Worm (Caenorhabditis elegans): ENCODE data around the gene F59C12.3.

- TF ChIP-seq nhr-11 (tag; optimal IDR thresholded peaks at IDR 0.05), result no peak
- no peak for TF ChIP-seq aly-2 (tag; optimal IDR thresholded peaks at IDR 0.05)
- TF ChIP-seq ZK546.5 (tag; optimal IDR thresholded peaks at IDR 0.05), result no peak
- no peak for TF ChIP-seq egl-27 (tag; optimal IDR thresholded peaks at IDR 0.05)
- TF ChIP-seq fkh-10 (GFP tag; optimal IDR thresholded peaks at IDR 0.05), result no peak
- TF ChIP-seq zag-1 (tag; optimal IDR thresholded peaks at IDR 0.05), result no peak
- TF ChIP-seq ztf-4 (tag; optimal IDR thresholded peaks at IDR 0.05), result no peak
These were observed 50.5 kb downstream of the F59C12.3 start for ce11 chrX:16558776-16559175.
